Fruit fly (Drosophila melanogaster) whole organism, adult: ENCODE data around the gene CG32079.
A peak's percentile ranks its signal among the peaks of the same experiment; 100 is the strongest.

Experiments used
- CG11617 ChIP-seq: fragments of 200-800 bp; sonication (Bioruptor generic); optimal IDR thresholded peaks from 2 replicates; lab custom pipeline; 2017; ENCODE audit warnings: mild to moderate bottlenecking, missing biosample characterization, missing genetic modification reagents, missing genetic modification characterization
- CG12768 ChIP-seq: fragments of 200-800 bp; sonication (Bioruptor generic); optimal IDR thresholded peaks from 2 replicates; lab custom pipeline; 2017; ENCODE audit warnings: missing biosample characterization, missing genetic modification characterization, mild to moderate bottlenecking, moderate library complexity, missing genetic modification reagents
- CG14711 ChIP-seq: fragments of 200-800 bp; sonication (Bioruptor generic); optimal IDR thresholded peaks from 2 replicates; lab custom pipeline; 2018; ENCODE audit warnings: missing biosample characterization, mild to moderate bottlenecking, missing genetic modification characterization, moderate library complexity
- CG1620 ChIP-seq: fragments of 200-800 bp; sonication (Bioruptor generic); optimal IDR thresholded peaks from 2 replicates; lab custom pipeline; 2016; ENCODE audit warnings: missing biosample characterization, missing genetic modification characterization
- CG33017 ChIP-seq: fragments of 200-800 bp; sonication (Bioruptor generic); optimal IDR thresholded peaks from 2 replicates; lab custom pipeline; 2018; ENCODE audit warnings: missing biosample characterization, mild to moderate bottlenecking, missing genetic modification characterization, moderate library complexity
- CG5204 ChIP-seq: fragments of 200-800 bp; sonication (Bioruptor generic); optimal IDR thresholded peaks from 2 replicates; lab custom pipeline; 2016; ENCODE audit warnings: missing biosample characterization, missing genetic modification characterization
- CG7045 ChIP-seq: fragments of 200-800 bp; sonication (Bioruptor generic); optimal IDR thresholded peaks from 2 replicates; lab custom pipeline; 2017; ENCODE audit warnings: missing biosample characterization, mild to moderate bottlenecking, missing genetic modification characterization
- CG7101 ChIP-seq: fragments of 200-800 bp; sonication (Bioruptor generic); optimal IDR thresholded peaks from 2 replicates; lab custom pipeline; 2018; ENCODE audit warnings: missing biosample characterization, mild to moderate bottlenecking, missing genetic modification characterization, moderate library complexity
- Clk ChIP-seq: fragments of 200-800 bp; sonication (Bioruptor generic); optimal IDR thresholded peaks from 2 replicates; lab custom pipeline; 2017; ENCODE audit warnings: missing biosample characterization, missing genetic modification characterization
- Crg-1 ChIP-seq: fragments of 200-800 bp; sonication (Bioruptor generic); optimal IDR thresholded peaks from 2 replicates; lab custom pipeline; 2016; ENCODE audit warnings: missing biosample characterization, missing genetic modification characterization
- Hr96 ChIP-seq: fragments of 200-800 bp; sonication (Bioruptor generic); optimal IDR thresholded peaks from 2 replicates; lab custom pipeline; 2016; ENCODE audit warnings: missing biosample characterization, missing genetic modification characterization
- Mnt ChIP-seq: fragments of 200-800 bp; sonication (Bioruptor generic); optimal IDR thresholded peaks from 2 replicates; lab custom pipeline; 2016; ENCODE audit warnings: missing biosample characterization, mild to moderate bottlenecking, missing genetic modification characterization
- bab1 ChIP-seq: fragments of 200-800 bp; sonication (Bioruptor generic); optimal IDR thresholded peaks from 3 replicates; lab custom pipeline; 2019; ENCODE audit warnings: missing biosample characterization, mild to moderate bottlenecking, missing genetic modification characterization, moderate library complexity
- cic ChIP-seq: fragments of 200-800 bp; sonication (Bioruptor generic); optimal IDR thresholded peaks from 2 replicates; lab custom pipeline; 2017; ENCODE audit warnings: missing biosample characterization, mild to moderate bottlenecking, missing genetic modification characterization, moderate library complexity
- cnc ChIP-seq, 2 experiments: fragments of >200 bp; optimal IDR thresholded peaks; 2 replicates each; lab custom pipeline; 2017
- kay ChIP-seq: fragments of 200-800 bp; sonication (Bioruptor generic); peaks from one replicate; lab custom pipeline; 2016; ENCODE audit warnings: missing biosample characterization, missing genetic modification characterization, borderline replicate concordance
- ovo ChIP-seq: fragments of 200-800 bp; sonication (Bioruptor generic); optimal IDR thresholded peaks from 2 replicates; lab custom pipeline; 2016; ENCODE audit warnings: missing biosample characterization, missing genetic modification characterization
- pad ChIP-seq: fragments of 200-800 bp; sonication (Bioruptor generic); optimal IDR thresholded peaks from 3 replicates; lab custom pipeline; 2017; ENCODE audit warnings: missing biosample characterization, missing genetic modification characterization, mild to moderate bottlenecking, moderate library complexity, missing genetic modification reagents
- tj ChIP-seq: fragments of 200-800 bp; sonication (Bioruptor generic); optimal IDR thresholded peaks from 3 replicates; lab custom pipeline; 2017; ENCODE audit warnings: missing biosample characterization, mild to moderate bottlenecking, missing genetic modification characterization, moderate library complexity
- toe ChIP-seq: fragments of 200-800 bp; sonication (Bioruptor generic); optimal IDR thresholded peaks from 2 replicates; lab custom pipeline; 2016; ENCODE audit warnings: missing biosample characterization, missing genetic modification characterization

CG32079 gene

DNA sequence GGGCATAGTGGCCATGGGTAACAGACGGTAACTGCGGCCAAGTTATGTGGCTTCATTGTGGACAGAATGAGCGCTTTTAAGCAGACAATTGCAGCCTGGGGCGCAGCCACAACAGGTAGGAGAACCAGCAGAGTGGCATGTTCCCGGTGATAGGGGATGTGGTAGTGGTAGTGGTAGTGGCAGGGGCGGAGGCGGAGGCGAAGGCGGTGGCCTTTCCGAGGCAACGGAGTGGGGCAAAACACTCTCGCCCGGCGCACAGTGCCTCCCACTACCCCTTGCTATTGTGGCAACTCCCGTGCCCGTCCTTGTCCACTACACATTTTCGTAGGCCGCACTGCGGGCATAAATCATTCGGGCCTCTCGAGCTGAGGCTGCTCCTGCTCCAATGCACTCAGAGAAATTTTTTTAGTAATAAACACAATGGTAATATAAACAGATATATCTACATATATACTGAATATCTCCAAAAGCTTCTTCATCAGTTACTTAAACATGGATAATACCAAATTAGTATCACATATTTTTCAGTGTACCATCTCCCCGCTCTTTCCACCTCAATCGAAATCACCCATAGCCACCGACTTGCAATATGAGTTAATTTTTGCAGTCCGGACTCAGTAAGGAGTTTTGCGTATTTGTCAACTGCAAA is 8.1 kb downstream of the CG32079 start:
- TF ChIP-seq Hr96 (GFP tag; lab: Kevin White, UChicago) (no peak), CG11617 (GFP tag; lab: Kevin White, UChicago) (no peak), CG1620 (GFP tag; lab: Kevin White, UChicago) (no peak), cic (GFP tag; lab: Kevin White, UChicago) (no peak)

DNA sequence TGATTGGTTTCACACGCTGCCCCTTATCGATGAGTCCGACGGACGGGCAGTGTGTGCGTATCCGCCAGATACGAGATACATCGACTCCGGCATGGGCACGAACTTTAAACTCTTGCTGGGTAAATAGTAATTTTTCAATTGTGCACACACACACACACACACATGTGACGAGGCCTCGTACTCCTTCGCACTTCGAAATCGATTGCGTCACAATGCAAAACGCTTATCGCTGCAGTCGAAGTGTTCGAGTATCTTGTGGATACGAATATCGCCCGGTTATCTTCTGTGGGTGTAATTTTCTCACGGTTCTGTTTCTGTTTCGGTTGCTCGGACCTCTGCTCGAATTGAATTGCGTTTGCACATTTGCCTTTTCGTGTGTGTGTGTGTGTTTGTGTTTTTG is 9.7 kb downstream of the CG32079 start:
- no peak for TF ChIP-seq CG14711 (tag; lab: Kevin White, UChicago)
- TF ChIP-seq Hr96 (GFP tag; lab: Kevin White, UChicago) = no peak
- no peak for TF ChIP-seq CG33017
- no peak for TF ChIP-seq Clk (GFP tag; lab: Kevin White, UChicago)
- no peak for TF ChIP-seq Crg-1 (GFP tag; lab: Kevin White, UChicago)
- TF ChIP-seq ovo = no peak
- no peak for TF ChIP-seq Mnt (GFP tag; lab: Kevin White, UChicago)
- TF ChIP-seq CG12768 = no peak
- TF ChIP-seq cic (GFP tag; lab: Kevin White, UChicago) = no peak
- TF ChIP-seq cnc (optimal IDR thresholded peaks at IDR 0.05; lab: Kevin White, UChicago) = no peak
- no peak for TF ChIP-seq tj
- TF ChIP-seq toe (GFP tag; lab: Kevin White, UChicago) = no peak
- no peak for TF ChIP-seq CG5204 (GFP tag; lab: Kevin White, UChicago)
- TF ChIP-seq CG7101 = no peak
- no peak for TF ChIP-seq CG11617 (GFP tag; lab: Kevin White, UChicago)
- TF ChIP-seq CG1620 (GFP tag; lab: Kevin White, UChicago) = no peak
- no peak for TF ChIP-seq pad (GFP tag; lab: Kevin White, UChicago)
- TF ChIP-seq CG7045 (GFP tag; lab: Kevin White, UChicago) = no peak
- no peak for TF ChIP-seq kay (GFP tag; lab: Kevin White, UChicago)

DNA sequence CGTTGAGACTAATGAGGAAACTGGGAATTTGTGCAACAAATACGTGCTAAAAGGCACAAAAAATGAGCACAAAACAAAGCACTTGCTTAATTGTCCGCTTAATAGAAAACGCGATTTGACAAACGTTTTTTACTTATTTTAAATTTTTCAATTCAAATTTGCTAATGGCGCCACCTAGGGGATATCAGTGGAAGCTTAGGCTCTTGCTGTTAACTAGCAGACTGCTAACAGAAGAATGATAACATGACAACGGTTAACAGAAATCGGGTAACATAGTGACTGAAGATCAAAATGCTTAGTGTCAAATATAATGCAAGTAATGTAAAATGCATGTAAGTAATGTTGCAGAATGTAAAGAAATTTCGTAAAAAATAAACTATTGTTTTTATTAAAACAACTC is 15.8 kb downstream of the CG32079 start:
- no peak for TF ChIP-seq Hr96 (GFP tag; lab: Kevin White, UChicago)
- TF ChIP-seq CG5204 (GFP tag; lab: Kevin White, UChicago) = no peak
- no peak for TF ChIP-seq CG12768
- TF ChIP-seq kay (GFP tag; lab: Kevin White, UChicago) = peak; percentile 47
- no peak for TF ChIP-seq Crg-1 (GFP tag; lab: Kevin White, UChicago)
- no peak for TF ChIP-seq CG7045 (GFP tag; lab: Kevin White, UChicago)

DNA sequence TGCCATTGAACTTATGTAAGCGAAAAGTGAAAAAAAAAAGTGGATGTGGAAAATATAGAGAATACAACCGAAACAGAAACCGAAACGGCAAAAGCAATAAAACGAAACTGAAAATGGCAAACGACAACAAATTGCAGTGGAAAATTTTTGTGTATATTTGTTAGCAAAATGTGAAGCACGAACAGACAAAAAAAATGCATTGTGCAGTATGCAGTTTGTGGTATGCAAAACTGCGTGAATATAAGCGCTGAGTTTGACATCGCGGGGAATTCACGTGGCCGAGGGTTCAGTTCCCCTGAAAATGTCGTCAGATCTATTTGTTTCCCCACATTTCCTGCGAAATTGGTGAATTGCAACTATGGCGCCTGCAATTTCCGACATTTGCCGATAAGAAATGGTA is 18.3 kb downstream of the CG32079 start:
- TF ChIP-seq kay (GFP tag; lab: Kevin White, UChicago) (no peak), cnc (optimal IDR thresholded peaks at IDR 0.05; lab: Kevin White, UChicago) (no peak), ovo (no peak), toe (GFP tag; lab: Kevin White, UChicago) (no peak), tj (peak; percentile 97), Clk (GFP tag; lab: Kevin White, UChicago) (no peak), Hr96 (GFP tag; lab: Kevin White, UChicago) (no peak), CG5204 (GFP tag; lab: Kevin White, UChicago) (no peak)

DNA sequence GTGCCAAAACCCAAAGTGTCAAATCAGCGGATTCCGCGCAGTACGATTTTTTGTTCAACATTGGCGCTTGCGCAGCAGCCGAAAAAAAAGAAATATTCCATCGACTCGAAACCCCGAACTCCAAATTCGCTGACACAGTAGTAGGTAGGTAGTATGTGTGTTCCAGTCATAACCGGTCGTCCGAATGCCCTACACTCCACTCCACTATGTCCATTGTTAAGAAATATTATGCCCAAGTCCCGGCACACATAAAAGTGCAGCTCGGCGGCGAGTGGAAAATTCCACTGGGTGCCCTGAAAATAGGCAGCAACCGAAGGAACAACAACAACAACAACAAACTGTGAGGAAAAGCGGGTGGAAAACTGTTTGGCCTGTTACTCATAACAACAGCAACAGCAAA is 19.6 kb downstream of the CG32079 start:
- TF ChIP-seq CG11617 (GFP tag; lab: Kevin White, UChicago) (no peak), CG33017 (no peak), Crg-1 (GFP tag; lab: Kevin White, UChicago) (no peak), Mnt (GFP tag; lab: Kevin White, UChicago) (no peak), tj (peak; percentile 99), CG1620 (GFP tag; lab: Kevin White, UChicago) (no peak)

DNA sequence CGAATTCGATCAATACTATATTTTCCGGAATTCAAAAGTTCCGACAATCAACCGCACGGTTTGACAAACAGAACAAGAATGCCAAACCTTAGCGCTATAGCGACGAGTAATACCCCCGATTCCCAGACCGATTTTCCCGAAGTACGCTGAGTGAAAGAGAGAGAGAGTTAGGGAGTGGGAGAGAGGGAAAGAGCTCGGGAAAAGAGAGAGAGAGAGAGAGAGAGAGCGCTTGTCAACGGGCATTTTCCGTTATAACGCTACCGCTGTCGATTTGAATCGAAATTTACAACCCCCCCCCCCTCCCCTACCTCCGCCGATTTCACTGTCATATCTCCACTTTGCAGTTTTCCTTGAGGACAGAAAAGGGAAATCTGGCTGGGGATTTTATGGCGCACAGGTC is 21.2 kb downstream of the CG32079 start:
- no peak for TF ChIP-seq CG7045 (GFP tag; lab: Kevin White, UChicago)
- TF ChIP-seq ovo = peak; percentile 68
- peak; percentile 9 for TF ChIP-seq CG12768
- TF ChIP-seq CG11617 (GFP tag; lab: Kevin White, UChicago) = no peak
- no peak for TF ChIP-seq cic (GFP tag; lab: Kevin White, UChicago)
- TF ChIP-seq CG1620 (GFP tag; lab: Kevin White, UChicago) = no peak
- peak; percentile 27 for TF ChIP-seq CG7101
- TF ChIP-seq Crg-1 (GFP tag; lab: Kevin White, UChicago) = peak; percentile 35
- TF ChIP-seq Clk (GFP tag; lab: Kevin White, UChicago) = no peak
- TF ChIP-seq tj = peak; percentile 45
- peak; percentile 7 for TF ChIP-seq pad (GFP tag; lab: Kevin White, UChicago)
- TF ChIP-seq CG33017 = peak; percentile 2
- peak; percentile 17 for TF ChIP-seq Mnt (GFP tag; lab: Kevin White, UChicago)
- no peak for TF ChIP-seq kay (GFP tag; lab: Kevin White, UChicago)
- no peak for TF ChIP-seq CG5204 (GFP tag; lab: Kevin White, UChicago)
- TF ChIP-seq bab1 = peak; percentile 53
- no peak for TF ChIP-seq Hr96 (GFP tag; lab: Kevin White, UChicago)
- no peak for TF ChIP-seq toe (GFP tag; lab: Kevin White, UChicago)
- TF ChIP-seq CG14711 (tag; lab: Kevin White, UChicago) = no peak

DNA sequence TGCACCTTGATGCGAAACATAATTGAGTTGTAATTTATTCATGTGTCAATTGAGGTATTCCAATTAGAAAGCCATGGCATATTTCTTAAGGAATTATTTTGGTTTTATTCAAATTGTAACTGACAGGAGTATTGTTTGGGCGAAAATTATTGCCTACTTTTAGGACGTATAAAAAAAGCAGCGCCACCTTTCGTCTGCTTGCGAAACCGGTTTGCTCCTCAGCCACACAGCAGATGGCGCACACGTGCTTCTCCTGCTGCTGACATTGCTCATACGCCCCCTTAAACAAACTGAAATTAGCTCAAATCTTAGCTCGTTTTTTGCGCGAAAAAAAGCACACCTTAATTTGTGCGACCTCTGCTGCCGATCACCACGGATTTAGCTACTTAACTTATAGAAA is 22.5 kb downstream of the CG32079 start:
- TF ChIP-seq toe (GFP tag; lab: Kevin White, UChicago) (peak; percentile 20), CG7045 (GFP tag; lab: Kevin White, UChicago) (no peak), tj (no peak), CG12768 (peak; percentile 1), Crg-1 (GFP tag; lab: Kevin White, UChicago) (peak; percentile 49), Mnt (GFP tag; lab: Kevin White, UChicago) (peak; percentile 31), CG1620 (GFP tag; lab: Kevin White, UChicago) (peak; percentile 49), Hr96 (GFP tag; lab: Kevin White, UChicago) (peak; percentile 68), ovo (peak; percentile 66), pad (GFP tag; lab: Kevin White, UChicago) (peak; percentile 64), CG5204 (GFP tag; lab: Kevin White, UChicago) (peak; percentile 18), CG11617 (GFP tag; lab: Kevin White, UChicago) (no peak), bab1 (peak; percentile 89), CG7101 (peak; percentile 57)
